Comparison of ENCODE assay signal across 1 fruit fly cellular context in genomic region chr2L:2472740-2473139, dm6.
TF ChIP-seq lines count a peak whose summit lies in the region.

No protein-coding gene starts in this region.

TF ChIP-seq in whole organism, embryonic, 481 proteins besides CTCF, POLR2A, EP300 and RAD21 (continued from another document):
- TF ChIP-seq bab2 (GFP tag; optimal IDR thresholded peaks at IDR 0.05; lab: Kevin White, UChicago) (no peak), Hr3 (GFP tag; optimal IDR thresholded peaks at IDR 0.05; lab: Kevin White, UChicago) (no peak), disco-r (GFP tag; optimal IDR thresholded peaks at IDR 0.05; lab: Kevin White, UChicago) (no peak), Doc3 (GFP tag; IDR thresholded peaks at IDR 0.05; lab: Robert Waterston, UW; ENCODE audit: partially characterized antibody) (no peak), CG17612 (GFP tag; IDR thresholded peaks at IDR 0.05; lab: Robert Waterston, UW) (no peak), pb (GFP tag; optimal IDR thresholded peaks at IDR 0.05; lab: Kevin White, UChicago) (no peak), row (GFP tag; IDR thresholded peaks at IDR 0.05; lab: Robert Waterston, UW) (no peak), MBD-R2 (GFP tag; IDR thresholded peaks at IDR 0.05; lab: Robert Waterston, UW) (no peak), dpn (GFP tag; optimal IDR thresholded peaks at IDR 0.05; lab: Kevin White, UChicago) (no peak), CG2116 (GFP tag; optimal IDR thresholded peaks at IDR 0.05; lab: Kevin White, UChicago) (no peak), Lpt (GFP tag; optimal IDR thresholded peaks at IDR 0.05; lab: Kevin White, UChicago) (no peak), jigr1 (GFP tag; IDR thresholded peaks at IDR 0.05; lab: Robert Waterston, UW) (no peak), Oaz (GFP tag; IDR thresholded peaks at IDR 0.05; lab: Robert Waterston, UW) (no peak), CG14965 (GFP tag; optimal IDR thresholded peaks at IDR 0.05; lab: Kevin White, UChicago; ENCODE audit: borderline replicate concordance) (no peak), CG3995 (GFP tag; optimal IDR thresholded peaks at IDR 0.05; lab: Kevin White, UChicago) (no peak), CG17802 (tag; optimal IDR thresholded peaks at IDR 0.05; lab: Kevin White, UChicago) (no peak), CG2889 (GFP tag; IDR thresholded peaks at IDR 0.05; lab: Robert Waterston, UW) (no peak), CG7357 (GFP tag; IDR thresholded peaks at IDR 0.05; lab: Robert Waterston, UW) (no peak), Sry-β (GFP tag; optimal IDR thresholded peaks at IDR 0.05; lab: Kevin White, UChicago) (no peak), Drgx (GFP tag; IDR thresholded peaks at IDR 0.05; lab: Robert Waterston, UW) (no peak), CG1602 (GFP tag; optimal IDR thresholded peaks at IDR 0.05; lab: Kevin White, UChicago) (no peak), CG12659 (GFP tag; optimal IDR thresholded peaks at IDR 0.05; lab: Kevin White, UChicago) (no peak), lola (GFP tag; optimal IDR thresholded peaks at IDR 0.05; lab: Kevin White, UChicago) (no peak), esg (GFP tag; conservative IDR thresholded peaks at IDR 0.05; lab: Robert Waterston, UW) (no peak), Eip74EF (GFP tag; optimal IDR thresholded peaks at IDR 0.05; lab: Kevin White, UChicago) (no peak), CG13287 (GFP tag; IDR thresholded peaks at IDR 0.05; lab: Robert Waterston, UW; ENCODE audit: partially characterized antibody) (no peak), NC2α (GFP tag; optimal IDR thresholded peaks at IDR 0.05; lab: Kevin White, UChicago) (no peak), CG30431 (GFP tag; optimal IDR thresholded peaks at IDR 0.05; lab: Kevin White, UChicago) (no peak), Dll (GFP tag; IDR thresholded peaks at IDR 0.05; lab: Robert Waterston, UW; ENCODE audit: partially characterized antibody) (no peak), gcm2 (GFP tag; optimal IDR thresholded peaks at IDR 0.05; lab: Kevin White, UChicago) (no peak), nerfin-2 (GFP tag; IDR thresholded peaks at IDR 0.05; lab: Robert Waterston, UW; ENCODE audit: partially characterized antibody) (no peak), CG11695 (GFP tag; IDR thresholded peaks at IDR 0.05; lab: Robert Waterston, UW) (no peak), fd3F (GFP tag; optimal IDR thresholded peaks at IDR 0.05; lab: Kevin White, UChicago) (no peak), CG9727 (GFP tag; optimal IDR thresholded peaks at IDR 0.05; lab: Kevin White, UChicago) (no peak), lilli (GFP tag; optimal IDR thresholded peaks at IDR 0.05; lab: Kevin White, UChicago) (no peak), tll (GFP tag; optimal IDR thresholded peaks at IDR 0.05; lab: Kevin White, UChicago) (no peak), tgo (GFP tag; IDR thresholded peaks at IDR 0.05; lab: Robert Waterston, UW) (no peak), Fer2 (tag; optimal IDR thresholded peaks at IDR 0.05; lab: Kevin White, UChicago) (no peak), lmd (GFP tag; IDR thresholded peaks at IDR 0.05; lab: Robert Waterston, UW) (no peak), ac (GFP tag; optimal IDR thresholded peaks at IDR 0.05; lab: Kevin White, UChicago) (no peak), CG10654 (GFP tag; optimal IDR thresholded peaks at IDR 0.05; lab: Kevin White, UChicago) (no peak), Mes4 (GFP tag; optimal IDR thresholded peaks at IDR 0.05; lab: Kevin White, UChicago) (no peak), btn (GFP tag; optimal IDR thresholded peaks at IDR 0.05; lab: Kevin White, UChicago) (no peak), CG13624 (GFP tag; optimal IDR thresholded peaks at IDR 0.05; lab: Kevin White, UChicago) (no peak), peb (GFP tag; IDR thresholded peaks at IDR 0.05; lab: Robert Waterston, UW) (no peak), CoRest (tag; optimal IDR thresholded peaks at IDR 0.05; lab: Kevin White, UChicago) (no peak), Hmx (GFP tag; optimal IDR thresholded peaks at IDR 0.05; lab: Kevin White, UChicago) (no peak), CG4820 (GFP tag; optimal IDR thresholded peaks at IDR 0.05; lab: Kevin White, UChicago) (no peak), tup (GFP tag; optimal IDR thresholded peaks at IDR 0.05; lab: Kevin White, UChicago) (no peak), gem (tag; optimal IDR thresholded peaks at IDR 0.05; lab: Kevin White, UChicago) (peak; percentile 14), maf-S (GFP tag; optimal IDR thresholded peaks at IDR 0.05; lab: Kevin White, UChicago) (no peak), yki (optimal IDR thresholded peaks at IDR 0.05; lab: Kevin White, UChicago) (no peak), NK7.1 (GFP tag; optimal IDR thresholded peaks at IDR 0.05; lab: Kevin White, UChicago) (no peak), CG1024 (GFP tag; IDR thresholded peaks at IDR 0.05; lab: Robert Waterston, UW) (no peak), Dbx (GFP tag; IDR thresholded peaks at IDR 0.05; lab: Robert Waterston, UW) (no peak), CG16863 (GFP tag; optimal IDR thresholded peaks at IDR 0.05; lab: Kevin White, UChicago) (no peak), hth (optimal IDR thresholded peaks at IDR 0.05; lab: Kevin White, UChicago) (no peak), CG6813 (GFP tag; optimal IDR thresholded peaks at IDR 0.05; lab: Kevin White, UChicago) (no peak), mld (GFP tag; IDR thresholded peaks at IDR 0.05; lab: Robert Waterston, UW; ENCODE audit: partially characterized antibody) (no peak), CG5245 (GFP tag; optimal IDR thresholded peaks at IDR 0.05; lab: Kevin White, UChicago) (no peak), CG31224 (GFP tag; IDR thresholded peaks at IDR 0.05; lab: Robert Waterston, UW) (no peak), luna (GFP tag; optimal IDR thresholded peaks at IDR 0.05; lab: Kevin White, UChicago) (no peak), CG11247 (GFP tag; IDR thresholded peaks at IDR 0.05; lab: Robert Waterston, UW) (no peak), jumu (GFP tag; optimal IDR thresholded peaks at IDR 0.05; lab: Kevin White, UChicago) (no peak), gce (GFP tag; IDR thresholded peaks at IDR 0.05; lab: Robert Waterston, UW) (no peak), bsh (GFP tag; optimal IDR thresholded peaks at IDR 0.05; lab: Kevin White, UChicago) (no peak), hkb (optimal IDR thresholded peaks at IDR 0.05; lab: Kevin White, UChicago) (no peak), hkb (GFP tag; IDR thresholded peaks at IDR 0.05; lab: Robert Waterston, UW) (no peak), CG1233 (GFP tag; optimal IDR thresholded peaks at IDR 0.05; lab: Kevin White, UChicago) (no peak), Atf6 (GFP tag; IDR thresholded peaks at IDR 0.05; lab: Robert Waterston, UW) (no peak), nom (GFP tag; optimal IDR thresholded peaks at IDR 0.05; lab: Kevin White, UChicago) (no peak), bbx (GFP tag; IDR thresholded peaks at IDR 0.05; lab: Robert Waterston, UW; ENCODE audit: partially characterized antibody) (no peak), Pdp1 (GFP tag; optimal IDR thresholded peaks at IDR 0.05; lab: Kevin White, UChicago) (no peak), nau (GFP tag; optimal IDR thresholded peaks at IDR 0.05; lab: Kevin White, UChicago) (no peak), Opbp (GFP tag; IDR thresholded peaks at IDR 0.05; lab: Robert Waterston, UW; ENCODE audit: partially characterized antibody) (no peak), CG12155 (GFP tag; optimal IDR thresholded peaks at IDR 0.05; lab: Kevin White, UChicago) (no peak), lov (optimal IDR thresholded peaks at IDR 0.05; lab: Kevin White, UChicago) (no peak), lov (GFP tag; IDR thresholded peaks at IDR 0.05; lab: Robert Waterston, UW) (no peak), Atf3 (GFP tag; optimal IDR thresholded peaks at IDR 0.05; lab: Kevin White, UChicago) (no peak), wor (GFP tag; IDR thresholded peaks at IDR 0.05; lab: Robert Waterston, UW) (no peak), vfl (GFP tag; optimal IDR thresholded peaks at IDR 0.05; lab: Kevin White, UChicago) (no peak), ash1 (GFP tag; optimal IDR thresholded peaks at IDR 0.05; lab: Kevin White, UChicago) (no peak), kni (GFP tag; optimal IDR thresholded peaks at IDR 0.05; lab: Kevin White, UChicago) (no peak), Ssrp (tag; optimal IDR thresholded peaks at IDR 0.05; lab: Kevin White, UChicago) (no peak), PHDP (tag; optimal IDR thresholded peaks at IDR 0.05; lab: Kevin White, UChicago) (no peak), Rfx (GFP tag; IDR thresholded peaks at IDR 0.05; lab: Robert Waterston, UW) (peak; percentile 57), Mad (GFP tag; optimal IDR thresholded peaks at IDR 0.05; lab: Kevin White, UChicago) (no peak), gcm (GFP tag; optimal IDR thresholded peaks at IDR 0.05; lab: Kevin White, UChicago) (no peak), HLH3B (GFP tag; IDR thresholded peaks at IDR 0.05; lab: Robert Waterston, UW) (no peak), grn (GFP tag; optimal IDR thresholded peaks at IDR 0.05; lab: Kevin White, UChicago) (no peak), CG13894 (tag; optimal IDR thresholded peaks at IDR 0.05; lab: Kevin White, UChicago) (peak; percentile 34), dysf (GFP tag; IDR thresholded peaks at IDR 0.05; lab: Robert Waterston, UW) (no peak), CG43689 (GFP tag; IDR thresholded peaks at IDR 0.05; lab: Robert Waterston, UW) (no peak), CG14014 (GFP tag; IDR thresholded peaks at IDR 0.05; lab: Robert Waterston, UW) (peak; percentile 57; the same call in 1 of the 2 replicates), mirr (GFP tag; optimal IDR thresholded peaks at IDR 0.05; lab: Kevin White, UChicago) (peak; percentile 74), Ada2b (GFP tag; IDR thresholded peaks at IDR 0.05; lab: Robert Waterston, UW) (no peak), gro (GFP tag; optimal IDR thresholded peaks at IDR 0.05; lab: Kevin White, UChicago) (no peak), her (GFP tag; optimal IDR thresholded peaks at IDR 0.05; lab: Kevin White, UChicago) (no peak), CG6272 (GFP tag; IDR thresholded peaks at IDR 0.05; lab: Robert Waterston, UW) (no peak), Optix (GFP tag; IDR thresholded peaks at IDR 0.05; lab: Robert Waterston, UW) (no peak), croc (GFP tag; conservative IDR thresholded peaks at IDR 0.05; lab: Robert Waterston, UW) (no peak), phol (tag; optimal IDR thresholded peaks at IDR 0.05; lab: Kevin White, UChicago) (no peak), MTF-1 (GFP tag; optimal IDR thresholded peaks at IDR 0.05; lab: Kevin White, UChicago; ENCODE audit: borderline replicate concordance) (no peak), CG34422 (GFP tag; IDR thresholded peaks at IDR 0.05; lab: Robert Waterston, UW) (no peak), fd64A (GFP tag; optimal IDR thresholded peaks at IDR 0.05; lab: Kevin White, UChicago) (no peak), CG6175 (GFP tag; IDR thresholded peaks at IDR 0.05; lab: Robert Waterston, UW) (no peak), E2f2 (GFP tag; IDR thresholded peaks at IDR 0.05; lab: Robert Waterston, UW) (no peak), CG12769 (tag; optimal IDR thresholded peaks at IDR 0.05; lab: Kevin White, UChicago) (peak; percentile 36), lab (GFP tag; optimal IDR thresholded peaks at IDR 0.05; lab: Kevin White, UChicago) (peak; percentile 12), Gug (GFP tag; IDR thresholded peaks at IDR 0.05; lab: Robert Waterston, UW) (no peak), stwl (tag; optimal IDR thresholded peaks at IDR 0.05; lab: Kevin White, UChicago) (no peak), CG8765 (GFP tag; IDR thresholded peaks at IDR 0.05; lab: Robert Waterston, UW) (no peak), CG12299 (tag; optimal IDR thresholded peaks at IDR 0.05; lab: Kevin White, UChicago) (no peak), bcd (GFP tag; optimal IDR thresholded peaks at IDR 0.05; lab: Kevin White, UChicago) (no peak), exex (tag; optimal IDR thresholded peaks at IDR 0.05; lab: Kevin White, UChicago) (no peak), CkIIα-i1 (GFP tag; IDR thresholded peaks at IDR 0.05; lab: Robert Waterston, UW) (no peak), CG9932 (GFP tag; IDR thresholded peaks at IDR 0.05; lab: Robert Waterston, UW) (peak; percentile 34; the same call in 1 of the 2 replicates), gsb (GFP tag; IDR thresholded peaks at IDR 0.05; lab: Robert Waterston, UW) (no peak), CG3726 (GFP tag; IDR thresholded peaks at IDR 0.05; lab: Robert Waterston, UW) (no peak), Stat92E (GFP tag; optimal IDR thresholded peaks at IDR 0.05; lab: Kevin White, UChicago) (no peak), Camta (GFP tag; optimal IDR thresholded peaks at IDR 0.05; lab: Kevin White, UChicago) (no peak), Hsf (GFP tag; optimal IDR thresholded peaks at IDR 0.05; lab: Kevin White, UChicago) (no peak), CG15269 (tag; optimal IDR thresholded peaks at IDR 0.05; lab: Kevin White, UChicago) (peak; percentile 21), ind (GFP tag; optimal IDR thresholded peaks at IDR 0.05; lab: Kevin White, UChicago) (no peak), CG12071 (GFP tag; optimal IDR thresholded peaks at IDR 0.05; lab: Kevin White, UChicago) (no peak), Jarid2 (GFP tag; optimal IDR thresholded peaks at IDR 0.05; lab: Kevin White, UChicago) (no peak), ato (GFP tag; IDR thresholded peaks at IDR 0.05; lab: Robert Waterston, UW; ENCODE audit: partially characterized antibody) (no peak), sna (GFP tag; IDR thresholded peaks at IDR 0.05; lab: Robert Waterston, UW; ENCODE audit: partially characterized antibody) (no peak), CG4854 (GFP tag; optimal IDR thresholded peaks at IDR 0.05; lab: Kevin White, UChicago) (no peak), sisA (GFP tag; IDR thresholded peaks at IDR 0.05; lab: Robert Waterston, UW) (no peak), CG2120 (GFP tag; optimal IDR thresholded peaks at IDR 0.05; lab: Kevin White, UChicago) (peak; percentile 29), CG1832 (GFP tag; optimal IDR thresholded peaks at IDR 0.05; lab: Kevin White, UChicago) (no peak), CG13775 (GFP tag; optimal IDR thresholded peaks at IDR 0.05; lab: Kevin White, UChicago) (no peak), sob (GFP tag; IDR thresholded peaks at IDR 0.05; lab: Robert Waterston, UW) (no peak), BEAF-32 (GFP tag; optimal IDR thresholded peaks at IDR 0.05; lab: Kevin White, UChicago) (no peak), Sry-δ (GFP tag; optimal IDR thresholded peaks at IDR 0.05; lab: Kevin White, UChicago) (no peak), Mrtf (GFP tag; IDR thresholded peaks at IDR 0.05; lab: Robert Waterston, UW) (no peak), CG3281 (GFP tag; optimal IDR thresholded peaks at IDR 0.05; lab: Kevin White, UChicago) (peak; percentile 21), Aef1 (GFP tag; IDR thresholded peaks at IDR 0.05; lab: Robert Waterston, UW) (no peak)
